Worm (Caenorhabditis elegans) whole organism, L4/young adult: ENCODE results near the gene tag-153.

Source experiments
- W03F9.2 ChIP-seq: fragments of 150-350 bp; optimal IDR thresholded peaks from 2 replicates; lab custom pipeline; 2014; ENCODE audit warnings: missing biosample characterization, missing genetic modification characterization
- dao-5 ChIP-seq: sonication (generic microtip); optimal IDR thresholded peaks from 2 replicates; lab custom pipeline; 2016; ENCODE audit warnings: missing genotype, missing genetic modification characterization, moderate library complexity, missing compliant biosample characterization
- him-1 ChIP-seq: sonication (generic microtip); optimal IDR thresholded peaks from 2 replicates; lab custom pipeline; 2016; ENCODE audit warnings: missing genotype, missing genetic modification reagents, missing genetic modification characterization, missing compliant biosample characterization

ce11 chrV:9340318-9340717 is 17.4 kb downstream of the tag-153 start:
- no peak for TF ChIP-seq W03F9.2 (tag; lab: Kevin White, UChicago)
- TF ChIP-seq him-1 (tag; lab: Kevin White, UChicago), result no peak
- no peak for TF ChIP-seq dao-5
